Fruit fly (Drosophila melanogaster) whole organism: ENCODE measurements around the gene CG11882.

Experiments used
- pan ChIP-seq: fragments of >200 bp; optimal IDR thresholded peaks from 2 replicates; lab custom pipeline; 2017
- psq ChIP-seq: fragments of >200 bp; optimal IDR thresholded peaks from 2 replicates; lab custom pipeline; 2017
- usp ChIP-seq: fragments of >200 bp; optimal IDR thresholded peaks from 2 replicates; lab custom pipeline; 2017; ENCODE audit warnings: missing biosample characterization, missing genetic modification characterization, mixed read lengths

- TF ChIP-seq usp (no peak), pan (lab: Kevin White, UChicago) (no peak), psq (lab: Kevin White, UChicago) (no peak)
Observed at dm6 chr3R:29138961-29139527, 8.9 kb downstream of the CG11882 start.
